Fruit fly (Drosophila melanogaster) whole organism, embryonic: Measurements from ENCODE around the gene CG31752.

Source experiments
- C15 ChIP-seq: fragments of 200-800 bp; sonication (Bioruptor generic); IDR thresholded peaks from 3 replicates; pipeline ENCODE4 v1.3.6; 2022; ENCODE audit warnings: missing biosample characterization, missing genetic modification characterization
- CG1024 ChIP-seq: fragments of 200-800 bp; sonication (Bioruptor generic); IDR thresholded peaks from 2 replicates; pipeline ENCODE4 v1.3.6; 2022; ENCODE audit warnings: missing biosample characterization, missing genetic modification characterization
- CG10267 ChIP-seq: fragments of 200-800 bp; sonication (Bioruptor generic); optimal IDR thresholded peaks from 2 replicates; lab custom pipeline; 2018; ENCODE audit warnings: missing biosample characterization, mild to moderate bottlenecking, missing genetic modification characterization, moderate library complexity
- CG10959 ChIP-seq: fragments of 200-800 bp; sonication (Bioruptor generic); IDR thresholded peaks from 2 replicates; pipeline ENCODE4 v1.3.6; 2022; ENCODE audit warnings: missing biosample characterization, missing genetic modification characterization
- CG11723 ChIP-seq: fragments of 200-800 bp; sonication (Bioruptor generic); optimal IDR thresholded peaks from 2 replicates; lab custom pipeline; 2017; ENCODE audit warnings: missing biosample characterization, mild to moderate bottlenecking, missing genetic modification characterization
- CG1233 ChIP-seq: fragments of 200-800 bp; sonication (Bioruptor generic); optimal IDR thresholded peaks from 4 replicates; lab custom pipeline; 2018; ENCODE audit warnings: missing biosample characterization, mild to moderate bottlenecking, missing genetic modification characterization
- CG13287 ChIP-seq: fragments of 200-800 bp; sonication (Bioruptor generic); IDR thresholded peaks from 2 replicates; pipeline ENCODE4 v1.3.6; 2022; ENCODE audit warnings: missing biosample characterization, missing genetic modification characterization; ENCODE audit not compliant: partially characterized antibody
- CG14860 ChIP-seq: fragments of 200-800 bp; sonication (Bioruptor generic); IDR thresholded peaks from 3 replicates; pipeline ENCODE4 v1.3.6; 2022; ENCODE audit warnings: missing biosample characterization, missing genetic modification characterization; ENCODE audit not compliant: partially characterized antibody
- CG1647 ChIP-seq: fragments of 200-800 bp; sonication (Bioruptor generic); optimal IDR thresholded peaks from 3 replicates; lab custom pipeline; 2016; ENCODE audit warnings: missing biosample characterization, missing genetic modification characterization
- CG16815 ChIP-seq: fragments of 200-800 bp; sonication (Bioruptor generic); optimal IDR thresholded peaks from 3 replicates; lab custom pipeline; 2017; ENCODE audit warnings: missing biosample characterization, mild to moderate bottlenecking, missing genetic modification characterization
- CG17359 ChIP-seq: fragments of 200-800 bp; sonication (Bioruptor generic); optimal IDR thresholded peaks from 3 replicates; lab custom pipeline; 2018; ENCODE audit warnings: missing biosample characterization, mild to moderate bottlenecking, missing genetic modification characterization, moderate library complexity
- CG2712 ChIP-seq: fragments of 200-800 bp; optimal IDR thresholded peaks from 3 replicates; lab custom pipeline; 2019; ENCODE audit warnings: missing biosample characterization, mild to moderate bottlenecking, missing genetic modification characterization, moderate library complexity
- CG2875 ChIP-seq: fragments of 200-800 bp; sonication (Bioruptor generic); optimal IDR thresholded peaks from 2 replicates; lab custom pipeline; 2017; ENCODE audit warnings: missing biosample characterization, mild to moderate bottlenecking, missing genetic modification characterization, missing genetic modification reagents
- CG32767 ChIP-seq: fragments of 200-800 bp; sonication (Bioruptor generic); IDR thresholded peaks from 2 replicates; pipeline ENCODE4 v1.3.6; 2022; ENCODE audit warnings: missing biosample characterization, missing genetic modification characterization
- CG3281 ChIP-seq: fragments of 200-800 bp; sonication (Bioruptor generic); optimal IDR thresholded peaks from 3 replicates; lab custom pipeline; 2017; ENCODE audit warnings: missing biosample characterization, mild to moderate bottlenecking, missing genetic modification characterization
- CG5180 ChIP-seq: fragments of 200-800 bp; sonication (Bioruptor generic); optimal IDR thresholded peaks from 3 replicates; lab custom pipeline; 2017; ENCODE audit warnings: missing biosample characterization, missing genetic modification characterization, mild to moderate bottlenecking, moderate library complexity, missing genetic modification reagents
- CG6765 ChIP-seq: fragments of 200-800 bp; sonication (Bioruptor generic); optimal IDR thresholded peaks from 3 replicates; lab custom pipeline; 2017; ENCODE audit warnings: missing biosample characterization, mild to moderate bottlenecking, missing genetic modification characterization
- CG6813 ChIP-seq: fragments of 200-800 bp; sonication (Bioruptor generic); optimal IDR thresholded peaks from 2 replicates; lab custom pipeline; 2017; ENCODE audit warnings: missing biosample characterization, missing genetic modification characterization, mild to moderate bottlenecking, moderate library complexity, missing genetic modification reagents
- CG8089 ChIP-seq: fragments of 200-800 bp; sonication (Bioruptor generic); optimal IDR thresholded peaks from 3 replicates; lab custom pipeline; 2016; ENCODE audit warnings: missing biosample characterization, missing genetic modification characterization
- CG9609 ChIP-seq: fragments of 200-800 bp; sonication (Bioruptor generic); optimal IDR thresholded peaks from 3 replicates; lab custom pipeline; 2016; ENCODE audit warnings: missing biosample characterization, missing genetic modification characterization
- CG9817 ChIP-seq: fragments of 200-800 bp; sonication (Bioruptor generic); optimal IDR thresholded peaks from 2 replicates; lab custom pipeline; 2018; ENCODE audit warnings: missing biosample characterization, mild to moderate bottlenecking, missing genetic modification characterization, moderate library complexity
- D19A ChIP-seq: fragments of 200-800 bp; optimal IDR thresholded peaks from 3 replicates; lab custom pipeline; 2019; ENCODE audit warnings: missing biosample characterization, mild to moderate bottlenecking, missing genetic modification characterization, moderate library complexity
- Dip2 ChIP-seq: fragments of 200-800 bp; sonication (Bioruptor generic); IDR thresholded peaks from 2 replicates; pipeline ENCODE4 v1.3.6; 2022; ENCODE audit warnings: missing biosample characterization, missing genetic modification characterization
- Dll ChIP-seq: fragments of 200-800 bp; sonication (Bioruptor generic); IDR thresholded peaks from 4 replicates; pipeline ENCODE4 v1.3.6; 2022; ENCODE audit warnings: missing biosample characterization, missing genetic modification characterization; ENCODE audit not compliant: partially characterized antibody
- Dref ChIP-seq: fragments of 200-800 bp; sonication (Bioruptor generic); IDR thresholded peaks from 2 replicates; pipeline ENCODE4 v1.3.6; 2022; ENCODE audit warnings: missing biosample characterization, missing genetic modification characterization
- Drgx ChIP-seq: fragments of 200-800 bp; sonication (Bioruptor generic); IDR thresholded peaks from 2 replicates; pipeline ENCODE4 v1.3.6; 2022; ENCODE audit warnings: missing biosample characterization, missing genetic modification characterization
- Eip74EF ChIP-seq, 2 experiments: fragments of 200-800 bp in 1 of 2; fragments of >200 bp in 1 of 2; sonication (Bioruptor generic) in 1 of 2; optimal IDR thresholded peaks; 2 replicates each; lab custom pipeline; 2017 to 2019; ENCODE audit warnings: missing biosample characterization in 2 of 2, missing genetic modification characterization in 2 of 2, mild to moderate bottlenecking in 1 of 2, moderate library complexity in 1 of 2
- Ets65A ChIP-seq: fragments of 200-800 bp; sonication (Bioruptor generic); peaks from one replicate; lab custom pipeline; 2016; ENCODE audit warnings: missing biosample characterization, missing genetic modification characterization
- Hey ChIP-seq: fragments of 200-800 bp; sonication (Bioruptor generic); optimal IDR thresholded peaks from 3 replicates; lab custom pipeline; 2018; ENCODE audit warnings: missing biosample characterization, mild to moderate bottlenecking, missing genetic modification characterization
- HmgD ChIP-seq: fragments of 200-800 bp; sonication (Bioruptor generic); optimal IDR thresholded peaks from 3 replicates; lab custom pipeline; 2016; ENCODE audit warnings: missing biosample characterization, missing genetic modification characterization
- Hr3 ChIP-seq: fragments of 200-800 bp; sonication (Bioruptor generic); optimal IDR thresholded peaks from 3 replicates; lab custom pipeline; 2016; ENCODE audit warnings: missing biosample characterization, missing genetic modification characterization
- Opbp ChIP-seq: fragments of 200-800 bp; sonication (Bioruptor generic); IDR thresholded peaks from 3 replicates; pipeline ENCODE4 v1.3.6; 2022; ENCODE audit warnings: missing biosample characterization, missing genetic modification characterization; ENCODE audit not compliant: partially characterized antibody
- Sry-β ChIP-seq: fragments of 200-800 bp; sonication (Bioruptor generic); optimal IDR thresholded peaks from 2 replicates; lab custom pipeline; 2018; ENCODE audit warnings: missing biosample characterization, mild to moderate bottlenecking, missing genetic modification characterization, moderate library complexity
- Ssrp ChIP-seq: fragments of 200-800 bp; sonication (Bioruptor generic); optimal IDR thresholded peaks from 2 replicates; lab custom pipeline; 2018; ENCODE audit warnings: missing biosample characterization, mild to moderate bottlenecking, missing genetic modification characterization, moderate library complexity
- Vsx1 ChIP-seq: fragments of 200-800 bp; sonication (Bioruptor generic); optimal IDR thresholded peaks from 2 replicates; lab custom pipeline; 2017; ENCODE audit warnings: missing biosample characterization, mild to moderate bottlenecking, missing genetic modification characterization, missing genetic modification reagents
- bcd ChIP-seq: fragments of 200-800 bp; sonication (Bioruptor generic); optimal IDR thresholded peaks from 2 replicates; lab custom pipeline; 2017; ENCODE audit warnings: missing biosample characterization, mild to moderate bottlenecking, missing genetic modification characterization
- bsh ChIP-seq, 2 experiments: fragments of 200-800 bp; sonication (Bioruptor generic); optimal IDR thresholded peaks; 2 replicates each; lab custom pipeline; 2017 to 2018; ENCODE audit warnings: mild to moderate bottlenecking in 2 of 2, missing biosample characterization in 2 of 2, missing genetic modification characterization in 2 of 2, moderate library complexity in 1 of 2
- ems ChIP-seq: fragments of 200-800 bp; sonication (Bioruptor generic); optimal IDR thresholded peaks from 3 replicates; lab custom pipeline; 2016; ENCODE audit warnings: missing biosample characterization, missing genetic modification characterization
- gcm ChIP-seq: fragments of 200-800 bp; sonication (Bioruptor generic); optimal IDR thresholded peaks from 2 replicates; lab custom pipeline; 2019; ENCODE audit warnings: missing biosample characterization, mild to moderate bottlenecking, missing genetic modification characterization, moderate library complexity
- gro ChIP-seq: fragments of 200-800 bp; sonication (Bioruptor generic); optimal IDR thresholded peaks from 2 replicates; lab custom pipeline; 2016; ENCODE audit warnings: missing biosample characterization, missing genetic modification characterization
- her ChIP-seq: fragments of 200-800 bp; sonication (Bioruptor generic); optimal IDR thresholded peaks from 2 replicates; lab custom pipeline; 2016; ENCODE audit warnings: missing biosample characterization, missing genetic modification characterization
- lbe ChIP-seq: fragments of 200-800 bp; sonication (Bioruptor generic); optimal IDR thresholded peaks from 2 replicates; lab custom pipeline; 2016; ENCODE audit warnings: missing biosample characterization, mild to moderate bottlenecking, missing genetic modification characterization
- lola ChIP-seq, 3 experiments: fragments of >200 bp in 2 of 3; fragments of 200-800 bp in 1 of 3; sonication (Bioruptor generic) in 1 of 3; optimal IDR thresholded peaks; 2 replicates each; lab custom pipeline; 2017 to 2019; ENCODE audit warnings: missing biosample characterization in 3 of 3, missing genetic modification characterization in 3 of 3, mild to moderate bottlenecking in 1 of 3, moderate library complexity in 1 of 3
- luna ChIP-seq: fragments of 200-800 bp; sonication (Bioruptor generic); optimal IDR thresholded peaks from 2 replicates; lab custom pipeline; 2016; ENCODE audit warnings: missing biosample characterization, missing genetic modification characterization
- nau ChIP-seq: fragments of 200-800 bp; sonication (Bioruptor generic); optimal IDR thresholded peaks from 3 replicates; lab custom pipeline; 2017; ENCODE audit warnings: missing biosample characterization, mild to moderate bottlenecking, missing genetic modification characterization, missing genetic modification reagents
- slbo ChIP-seq: fragments of 200-800 bp; sonication (Bioruptor generic); IDR thresholded peaks from 2 replicates; pipeline ENCODE4 v1.3.6; 2022; ENCODE audit warnings: missing biosample characterization, missing genetic modification characterization
- sna ChIP-seq: fragments of 200-800 bp; sonication (Bioruptor generic); IDR thresholded peaks from 2 replicates; pipeline ENCODE4 v1.3.6; 2022; ENCODE audit warnings: missing biosample characterization, missing genetic modification characterization; ENCODE audit not compliant: partially characterized antibody
- tna ChIP-seq: fragments of 200-800 bp; sonication (Bioruptor generic); IDR thresholded peaks from 2 replicates; pipeline ENCODE4 v1.3.6; 2022; ENCODE audit warnings: missing biosample characterization, missing genetic modification characterization; ENCODE audit not compliant: partially characterized antibody
- usp ChIP-seq: fragments of >200 bp; optimal IDR thresholded peaks from 2 replicates; lab custom pipeline; 2017; ENCODE audit warnings: missing biosample characterization, missing genetic modification characterization
- wek ChIP-seq: fragments of 200-800 bp; sonication (Bioruptor generic); optimal IDR thresholded peaks from 3 replicates; lab custom pipeline; 2018; ENCODE audit warnings: missing biosample characterization, mild to moderate bottlenecking, missing genetic modification characterization, moderate library complexity

The CG31752 gene

dm6 chr2L:18822805-18823204 lies 18.3 kb downstream of the CG31752 start (continued):
- TF ChIP-seq lola (GFP tag; optimal IDR thresholded peaks at IDR 0.05; lab: Kevin White, UChicago) = peak in 1 of 3 experiments; percentile 40
- no peak for TF ChIP-seq usp (GFP tag; lab: Kevin White, UChicago)
- TF ChIP-seq lbe = no peak
- TF ChIP-seq tna (GFP tag; lab: Robert Waterston, UW) = no peak
- no peak for TF ChIP-seq Dip2 (GFP tag; lab: Robert Waterston, UW)
- no peak for TF ChIP-seq sna (GFP tag; lab: Robert Waterston, UW)
- TF ChIP-seq CG11723 (GFP tag; lab: Kevin White, UChicago) = peak; percentile 39
- TF ChIP-seq CG8089 = peak; percentile 55
- TF ChIP-seq slbo (GFP tag; lab: Robert Waterston, UW) = no peak
- no peak for TF ChIP-seq Sry-β (GFP tag; lab: Kevin White, UChicago)
- TF ChIP-seq bsh (GFP tag; optimal IDR thresholded peaks at IDR 0.05; lab: Kevin White, UChicago) = peak in 1 of 2 experiments; percentile 79
- TF ChIP-seq Dll = no peak
- peak in 1 of 2 experiments; percentile 27 for TF ChIP-seq Eip74EF (GFP tag; optimal IDR thresholded peaks at IDR 0.05; lab: Kevin White, UChicago)
- no peak for TF ChIP-seq Opbp
- peak; percentile 62; the same call in 1 of the 2 replicates for TF ChIP-seq CG1024 (GFP tag; lab: Robert Waterston, UW)
- TF ChIP-seq wek (GFP tag; lab: Kevin White, UChicago) = peak; percentile 75
- TF ChIP-seq ems (GFP tag; lab: Kevin White, UChicago) = no peak
- TF ChIP-seq CG5180 (GFP tag; lab: Kevin White, UChicago) = peak; percentile 34
- no peak for TF ChIP-seq CG13287 (GFP tag; lab: Robert Waterston, UW)
- TF ChIP-seq Drgx (GFP tag; lab: Robert Waterston, UW) = no peak
- TF ChIP-seq CG2712 = peak; percentile 22
- TF ChIP-seq Hr3 = no peak
- TF ChIP-seq CG6765 (GFP tag; lab: Kevin White, UChicago) = no peak
- no peak for TF ChIP-seq CG10267
- TF ChIP-seq nau (GFP tag; lab: Kevin White, UChicago) = peak; percentile 49
- no peak for TF ChIP-seq CG16815
- TF ChIP-seq HmgD (GFP tag; lab: Kevin White, UChicago) = no peak
- TF ChIP-seq CG9817 = peak; percentile 9
- TF ChIP-seq CG14860 (GFP tag; lab: Robert Waterston, UW) = no peak
- TF ChIP-seq D19A (tag; lab: Kevin White, UChicago) = peak; percentile 32
- peak; percentile 58 for TF ChIP-seq Vsx1 (GFP tag; lab: Kevin White, UChicago)
- peak; percentile 68 for TF ChIP-seq CG17359 (tag; lab: Kevin White, UChicago)
- TF ChIP-seq CG3281 (GFP tag; lab: Kevin White, UChicago) = peak; percentile 8
- peak; percentile 12 for TF ChIP-seq Hey
- no peak for TF ChIP-seq her (GFP tag; lab: Kevin White, UChicago)
- TF ChIP-seq Ets65A = no peak
- no peak for TF ChIP-seq Dref
- TF ChIP-seq CG2875 (GFP tag; lab: Kevin White, UChicago) = peak; percentile 73
- TF ChIP-seq CG1647 (GFP tag; lab: Kevin White, UChicago) = no peak
- peak; percentile 80 for TF ChIP-seq CG6813 (GFP tag; lab: Kevin White, UChicago)
- no peak for TF ChIP-seq C15 (GFP tag; lab: Robert Waterston, UW)
- TF ChIP-seq Ssrp (tag; lab: Kevin White, UChicago) = no peak
- TF ChIP-seq CG9609 (GFP tag; lab: Kevin White, UChicago) = no peak
- peak; percentile 16 for TF ChIP-seq gcm (GFP tag; lab: Kevin White, UChicago)
- TF ChIP-seq gro = no peak
- peak; percentile 41; the same call in 1 of the 2 replicates for TF ChIP-seq CG10959 (GFP tag; lab: Robert Waterston, UW)
- TF ChIP-seq CG1233 (GFP tag; lab: Kevin White, UChicago) = peak; percentile 73
- TF ChIP-seq luna (GFP tag; lab: Kevin White, UChicago) = no peak
- no peak for TF ChIP-seq CG32767 (GFP tag; lab: Robert Waterston, UW)
- no peak for TF ChIP-seq bcd (GFP tag; lab: Kevin White, UChicago)
